Worm (Caenorhabditis elegans): ENCODE measurements around the gene arrd-7.

ce11 chrII:12052136-12052535, 10.3 kb downstream of the arrd-7 start:
- TF ChIP-seq ama-1 (optimal IDR thresholded peaks at IDR 0.05) = no peak
- no peak for TF ChIP-seq hmbx-1 (tag; optimal IDR thresholded peaks at IDR 0.05)
- no peak for TF ChIP-seq scrt-1 (GFP tag; IDR thresholded peaks at IDR 0.05)
- TF ChIP-seq tra-4 (tag; optimal IDR thresholded peaks at IDR 0.05) = no peak
- TF ChIP-seq hnd-1 (tag; optimal IDR thresholded peaks at IDR 0.05) = no peak
- TF ChIP-seq aly-1 (tag; optimal IDR thresholded peaks at IDR 0.05) = no peak
- TF ChIP-seq tbx-37 (GFP tag; conservative IDR thresholded peaks at IDR 0.05) = no peak
- no peak for TF ChIP-seq ets-7 (tag; optimal IDR thresholded peaks at IDR 0.05)
- no peak for TF ChIP-seq B0310.2 (tag; optimal IDR thresholded peaks at IDR 0.05)

Data from whole organism, early embryonic.